Worm (Caenorhabditis elegans) whole organism, late embryonic: ENCODE measurements around the gene F59B2.3.

Experiments
- C38D4.7 ChIP-seq: fragments of 200-800 bp; sonication (Bioruptor generic); optimal IDR thresholded peaks from 2 replicates; lab custom pipeline; 2018; ENCODE audit warnings: mild to moderate bottlenecking, missing genetic modification characterization, moderate library complexity, missing compliant biosample characterization
- K09A11.1 ChIP-seq: sonication (generic microtip); optimal IDR thresholded peaks from 2 replicates; lab custom pipeline; 2017; ENCODE audit warnings: antibody characterized with exemption, mild to moderate bottlenecking, missing genetic modification characterization, missing compliant biosample characterization; ENCODE audit not compliant: insufficient read depth
- Y22D7AL.16 ChIP-seq: sonication (generic microtip); optimal IDR thresholded peaks from 2 replicates; lab custom pipeline; 2016; ENCODE audit warnings: missing genetic modification characterization, missing compliant biosample characterization
- ahr-1 ChIP-seq: sonication (generic microtip); optimal IDR thresholded peaks from 2 replicates; lab custom pipeline; 2016; ENCODE audit warnings: missing genetic modification characterization, missing compliant biosample characterization
- ceh-14 ChIP-seq: sonication (generic microtip); optimal IDR thresholded peaks from 2 replicates; lab custom pipeline; 2016; ENCODE audit warnings: missing genotype, missing genetic modification characterization, missing compliant biosample characterization
- ceh-19 ChIP-seq: fragments of 200-800 bp; sonication (Bioruptor generic); optimal IDR thresholded peaks from 2 replicates; lab custom pipeline; 2018; ENCODE audit warnings: mild to moderate bottlenecking, missing genetic modification characterization, missing compliant biosample characterization
- ceh-2 ChIP-seq: sonication (generic microtip); optimal IDR thresholded peaks from 2 replicates; lab custom pipeline; 2016; ENCODE audit warnings: missing genotype, missing genetic modification characterization, missing compliant biosample characterization
- ceh-22 ChIP-seq: sonication (generic microtip); optimal IDR thresholded peaks from 2 replicates; lab custom pipeline; 2017; ENCODE audit warnings: missing biosample characterization, missing genetic modification characterization
- ceh-24 ChIP-seq: sonication (generic microtip); optimal IDR thresholded peaks from 2 replicates; lab custom pipeline; 2016; ENCODE audit warnings: mild to moderate bottlenecking, missing genetic modification characterization, missing compliant biosample characterization
- ceh-31 ChIP-seq: sonication (generic microtip); optimal IDR thresholded peaks from 2 replicates; lab custom pipeline; 2016; ENCODE audit warnings: missing genetic modification characterization, missing compliant biosample characterization
- ceh-34 ChIP-seq: sonication (generic microtip); optimal IDR thresholded peaks from 2 replicates; lab custom pipeline; 2016; ENCODE audit warnings: mild to moderate bottlenecking, missing genetic modification characterization, missing compliant biosample characterization
- ceh-45 ChIP-seq: fragments of 200-800 bp; sonication (Bioruptor generic); IDR thresholded peaks from 2 replicates; pipeline ENCODE4 v1.3.6; 2022; ENCODE audit warnings: missing genetic modification reagents, missing genetic modification characterization, missing compliant biosample characterization
- ceh-48 ChIP-seq: sonication (generic microtip); optimal IDR thresholded peaks from 2 replicates; lab custom pipeline; 2016; ENCODE audit warnings: missing genetic modification characterization, inconsistent platforms, missing compliant biosample characterization
- ceh-6 ChIP-seq: fragments of 200-800 bp; sonication (Bioruptor generic); optimal IDR thresholded peaks from 2 replicates; lab custom pipeline; 2018; ENCODE audit warnings: mild to moderate bottlenecking, missing genetic modification characterization, missing compliant biosample characterization
- dmd-4 ChIP-seq: sonication (generic microtip); optimal IDR thresholded peaks from 2 replicates; lab custom pipeline; 2016; ENCODE audit warnings: borderline replicate concordance, missing genetic modification characterization, missing compliant biosample characterization
- elt-4 ChIP-seq: sonication (generic microtip); optimal IDR thresholded peaks from 2 replicates; lab custom pipeline; 2016; ENCODE audit warnings: missing genetic modification characterization, missing compliant biosample characterization
- eyg-1 ChIP-seq: sonication (generic microtip); optimal IDR thresholded peaks from 2 replicates; lab custom pipeline; 2016; ENCODE audit warnings: missing genotype, missing genetic modification characterization, missing compliant biosample characterization
- fax-1 ChIP-seq: sonication (generic microtip); optimal IDR thresholded peaks from 2 replicates; lab custom pipeline; 2016; ENCODE audit warnings: missing genotype, missing genetic modification characterization, missing compliant biosample characterization
- fkh-10 ChIP-seq: fragments of 150-350 bp; optimal IDR thresholded peaks from 2 replicates; lab custom pipeline; 2014; ENCODE audit warnings: missing biosample characterization, missing genetic modification reagents, missing genetic modification characterization
- fkh-6 ChIP-seq: sonication (generic microtip); optimal IDR thresholded peaks from 2 replicates; lab custom pipeline; 2016; ENCODE audit warnings: missing genetic modification characterization, missing compliant biosample characterization
- gmeb-2 ChIP-seq: sonication (generic microtip); optimal IDR thresholded peaks from 2 replicates; lab custom pipeline; 2016; ENCODE audit warnings: missing genetic modification characterization, inconsistent platforms, missing compliant biosample characterization
- hlh-13 ChIP-seq: fragments of 200-800 bp; sonication (Bioruptor generic); optimal IDR thresholded peaks from 2 replicates; lab custom pipeline; 2018; ENCODE audit warnings: mild to moderate bottlenecking, missing genetic modification characterization, missing compliant biosample characterization
- hlh-30 ChIP-seq: sonication (generic microtip); optimal IDR thresholded peaks from 2 replicates; lab custom pipeline; 2017; ENCODE audit warnings: antibody characterized with exemption, missing genetic modification characterization, missing compliant biosample characterization; ENCODE audit not compliant: insufficient read depth
- hlh-6 ChIP-seq: sonication (generic microtip); optimal IDR thresholded peaks from 2 replicates; lab custom pipeline; 2016; ENCODE audit warnings: missing genotype, missing genetic modification characterization, missing compliant biosample characterization
- lim-6 ChIP-seq: sonication (generic microtip); optimal IDR thresholded peaks from 2 replicates; lab custom pipeline; 2016; ENCODE audit warnings: missing genetic modification characterization, missing compliant biosample characterization
- lin-11 ChIP-seq: fragments of 200-800 bp; sonication (Bioruptor generic); optimal IDR thresholded peaks from 2 replicates; lab custom pipeline; 2018; ENCODE audit warnings: mild to moderate bottlenecking, missing genetic modification characterization, missing compliant biosample characterization
- madf-2 ChIP-seq: sonication (generic microtip); optimal IDR thresholded peaks from 2 replicates; lab custom pipeline; 2017; ENCODE audit warnings: missing genetic modification characterization, missing compliant biosample characterization
- nhr-232 ChIP-seq: sonication (generic microtip); optimal IDR thresholded peaks from 2 replicates; lab custom pipeline; 2016; ENCODE audit warnings: missing genetic modification characterization, missing compliant biosample characterization
- odd-2 ChIP-seq: sonication (generic microtip); optimal IDR thresholded peaks from 2 replicates; lab custom pipeline; 2017; ENCODE audit warnings: antibody characterized with exemption, mild to moderate bottlenecking, missing genetic modification characterization, missing compliant biosample characterization
- pha-2 ChIP-seq: sonication (generic microtip); optimal IDR thresholded peaks from 2 replicates; lab custom pipeline; 2017; ENCODE audit warnings: mild to moderate bottlenecking, missing genetic modification characterization, missing compliant biosample characterization
- pqm-1 ChIP-seq: sonication (generic microtip); optimal IDR thresholded peaks from 2 replicates; lab custom pipeline; 2016; ENCODE audit warnings: missing genetic modification characterization, missing compliant biosample characterization
- pros-1 ChIP-seq: fragments of 150-350 bp; optimal IDR thresholded peaks from 2 replicates; lab custom pipeline; 2014; ENCODE audit warnings: missing biosample characterization, missing genetic modification reagents, missing genetic modification characterization
- sdc-2 ChIP-seq: sonication (generic microtip); optimal IDR thresholded peaks from 2 replicates; lab custom pipeline; 2016; ENCODE audit warnings: missing genotype, missing genetic modification characterization, missing compliant biosample characterization
- tbx-7 ChIP-seq: sonication (generic microtip); optimal IDR thresholded peaks from 2 replicates; lab custom pipeline; 2016; ENCODE audit warnings: missing genotype, missing genetic modification characterization, missing compliant biosample characterization
- ttx-3 ChIP-seq: sonication (generic microtip); optimal IDR thresholded peaks from 2 replicates; lab custom pipeline; 2016; ENCODE audit warnings: missing genetic modification reagents, missing genetic modification characterization, missing compliant biosample characterization
- unc-42 ChIP-seq: sonication (generic microtip); optimal IDR thresholded peaks from 2 replicates; lab custom pipeline; 2016; ENCODE audit warnings: missing genotype, missing genetic modification characterization, missing compliant biosample characterization
- ztf-16 ChIP-seq: sonication (generic microtip); optimal IDR thresholded peaks from 2 replicates; lab custom pipeline; 2017; ENCODE audit warnings: missing genetic modification characterization, missing compliant biosample characterization

The F59B2.3 gene

DNA sequence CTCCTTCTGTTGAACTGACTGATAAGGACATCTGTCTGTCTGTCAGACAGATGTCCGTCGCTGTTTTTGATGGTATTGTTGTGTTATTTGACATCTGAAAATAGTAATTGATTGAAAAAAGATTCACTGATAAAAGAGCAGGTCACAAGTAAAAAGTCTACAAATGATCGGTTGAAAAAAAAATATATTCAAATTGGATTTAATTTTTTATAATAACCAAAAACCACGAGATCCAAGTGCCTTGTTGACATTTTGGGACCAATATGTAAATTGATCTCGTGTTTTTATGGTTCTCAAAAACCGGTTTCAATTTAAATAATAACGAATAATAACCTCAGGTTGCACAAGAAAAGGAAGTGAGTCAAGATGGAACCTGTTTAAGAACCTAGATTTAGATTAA, 27.4 kb upstream of the F59B2.3 start, which contains the start of gene F59B2.13:
TSS of gene F59B2.13 (minus strand) at position 101 of the 400 bp plus-strand sequence.
- TF ChIP-seq odd-2 (no peak), ztf-16 (tag; lab: Kevin White, UChicago) (no peak), pha-2 (no peak), ceh-48 (no peak), pros-1 (tag; lab: Kevin White, UChicago) (no peak), Y22D7AL.16 (tag; lab: Kevin White, UChicago) (no peak), nhr-232 (no peak), ceh-45 (GFP tag; lab: Robert Waterston, UW) (no peak), ttx-3 (tag; lab: Kevin White, UChicago) (no peak), sdc-2 (tag; lab: Kevin White, UChicago) (no peak), unc-42 (tag; lab: Kevin White, UChicago) (no peak), fkh-10 (GFP tag; lab: Kevin White, UChicago) (no peak), ceh-14 (no peak), ceh-22 (tag; lab: Kevin White, UChicago) (no peak), madf-2 (tag; lab: Kevin White, UChicago) (no peak)
- TF ChIP-seq, all 69 proteins: peak for 0

ce11 chrIII:9023601-9024000, 24.0 kb upstream of the F59B2.3 start:
- TF ChIP-seq C38D4.7 (GFP tag; lab: Kevin White, UChicago) (no peak), ceh-24 (no peak), gmeb-2 (tag; lab: Kevin White, UChicago) (no peak), hlh-30 (tag; lab: Kevin White, UChicago) (no peak), dmd-4 (no peak), K09A11.1 (no peak), elt-4 (tag; lab: Kevin White, UChicago) (no peak), lim-6 (tag; lab: Kevin White, UChicago) (no peak), ceh-14 (no peak), ceh-2 (no peak), sdc-2 (tag; lab: Kevin White, UChicago) (no peak), hlh-13 (no peak), ceh-22 (tag; lab: Kevin White, UChicago) (no peak), eyg-1 (no peak), ahr-1 (tag; lab: Kevin White, UChicago) (no peak), fax-1 (tag; lab: Kevin White, UChicago) (no peak), hlh-6 (tag; lab: Kevin White, UChicago) (no peak), Y22D7AL.16 (tag; lab: Kevin White, UChicago) (no peak)

DNA sequence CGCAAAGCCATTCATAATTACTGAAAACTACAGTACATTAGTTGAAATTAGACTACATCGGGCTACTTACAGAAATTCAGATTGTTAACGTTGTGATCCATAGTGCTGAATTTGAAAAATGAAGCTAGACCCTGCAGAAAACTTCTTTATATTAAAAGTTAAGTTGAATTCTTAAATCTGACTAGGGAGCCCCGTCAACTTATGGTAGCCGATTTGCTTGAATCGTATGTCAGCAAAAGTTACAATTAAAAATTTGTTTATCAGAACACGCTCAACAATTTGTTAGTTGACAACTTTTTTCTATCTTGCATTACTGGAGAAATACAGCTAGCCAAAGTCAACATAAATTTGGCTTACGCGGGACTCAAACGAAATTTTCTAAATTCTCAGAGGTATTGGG, 23.0 kb upstream of the F59B2.3 start, which contains the start of gene F59B2.14:
TSS of gene F59B2.14 (minus strand) at position 101 of the 400 bp plus-strand sequence.
- no peak for TF ChIP-seq ceh-48
- no peak for TF ChIP-seq pros-1 (tag; lab: Kevin White, UChicago)
- TF ChIP-seq ceh-19 (GFP tag; lab: Kevin White, UChicago), result no peak
- TF ChIP-seq fkh-6 (tag; lab: Kevin White, UChicago), result no peak
- no peak for TF ChIP-seq ceh-31 (tag; lab: Kevin White, UChicago)
- TF ChIP-seq ceh-6 (GFP tag; lab: Kevin White, UChicago), result no peak
- TF ChIP-seq ceh-34 (tag; lab: Kevin White, UChicago), result no peak
- TF ChIP-seq ahr-1 (tag; lab: Kevin White, UChicago), result no peak
- no peak for TF ChIP-seq pqm-1

ce11 chrIII:9017181-9017651, 17.6 kb upstream of the F59B2.3 start, which contains the start of gene F59B2.12:
Gene F59B2.12, plus strand, starts transcription at chrIII:9017601.
- TF ChIP-seq ceh-34 (tag; lab: Kevin White, UChicago) (no peak), ceh-6 (GFP tag; lab: Kevin White, UChicago) (no peak), ceh-24 (no peak), hlh-13 (no peak), pha-2 (no peak), lin-11 (tag; lab: Kevin White, UChicago) (no peak), tbx-7 (tag; lab: Kevin White, UChicago) (no peak), hlh-6 (tag; lab: Kevin White, UChicago) (no peak), ztf-16 (tag; lab: Kevin White, UChicago) (no peak), ahr-1 (tag; lab: Kevin White, UChicago) (no peak), elt-4 (tag; lab: Kevin White, UChicago) (no peak), ceh-19 (GFP tag; lab: Kevin White, UChicago) (no peak)
